Worm (Caenorhabditis elegans) whole organism, L1 larva: ENCODE data around the gene str-141.
A peak's percentile ranks its signal among the peaks of the same experiment; 100 is the strongest.

Experiments used
- C04F5.9 ChIP-seq: sonication (generic microtip); optimal IDR thresholded peaks from 2 replicates; lab custom pipeline; 2016; ENCODE audit warnings: missing genetic modification characterization, missing compliant biosample characterization
- C16A3.4 ChIP-seq: fragments of 150-350 bp; optimal IDR thresholded peaks from 2 replicates; lab custom pipeline; 2014; ENCODE audit warnings: missing biosample characterization, missing genetic modification characterization
- C34B4.2 ChIP-seq: sonication (generic microtip); optimal IDR thresholded peaks from 2 replicates; lab custom pipeline; 2017; ENCODE audit warnings: mild to moderate bottlenecking, missing genetic modification characterization, missing compliant biosample characterization
- F16B12.6 ChIP-seq: fragments of 150-350 bp; optimal IDR thresholded peaks from 2 replicates; lab custom pipeline; 2014; ENCODE audit warnings: missing biosample characterization, missing genetic modification characterization
- Y116A8C.19 ChIP-seq: sonication (generic microtip); optimal IDR thresholded peaks from 2 replicates; lab custom pipeline; 2016; ENCODE audit warnings: missing compliant biosample characterization, missing genetic modification characterization, borderline replicate concordance
- aha-1 ChIP-seq: fragments of 150-350 bp; optimal IDR thresholded peaks from 2 replicates; lab custom pipeline; 2014; ENCODE audit warnings: missing biosample characterization, missing genetic modification characterization
- aly-2 ChIP-seq: fragments of 150-350 bp; optimal IDR thresholded peaks from 2 replicates; lab custom pipeline; 2014; ENCODE audit warnings: missing biosample characterization, missing genetic modification characterization
- ama-1 ChIP-seq: fragments of 150-350 bp; optimal IDR thresholded peaks from 2 replicates; lab custom pipeline; 2014
- ceh-63 ChIP-seq: fragments of 200-800 bp; sonication (Bioruptor generic); optimal IDR thresholded peaks from 2 replicates; lab custom pipeline; 2018; ENCODE audit warnings: mild to moderate bottlenecking, missing genetic modification characterization, missing compliant biosample characterization
- ceh-82 ChIP-seq, 3 experiments: fragments of 150-350 bp in 1 of 3; sonication (generic microtip) in 2 of 3; optimal IDR thresholded peaks; 2 replicates each; lab custom pipeline; 2014 to 2017; ENCODE audit warnings: missing biosample characterization in 3 of 3, missing genetic modification characterization in 3 of 3
- ceh-88 ChIP-seq: fragments of 200-800 bp; sonication (Bioruptor generic); IDR thresholded peaks from 2 replicates; pipeline ENCODE4 v1.3.6; 2022; ENCODE audit warnings: missing genetic modification characterization, missing compliant biosample characterization
- ceh-90 ChIP-seq: sonication (generic microtip); optimal IDR thresholded peaks from 2 replicates; lab custom pipeline; 2016; ENCODE audit warnings: missing genetic modification characterization, missing compliant biosample characterization
- ces-1 ChIP-seq: fragments of 150-350 bp; optimal IDR thresholded peaks from 2 replicates; lab custom pipeline; 2014; ENCODE audit warnings: missing biosample characterization, missing genetic modification reagents, missing genetic modification characterization
- dsc-1 ChIP-seq: sonication (generic microtip); optimal IDR thresholded peaks from 2 replicates; lab custom pipeline; 2016; ENCODE audit warnings: mild to moderate bottlenecking, missing genetic modification characterization, missing compliant biosample characterization
- efl-1 ChIP-seq, 4 experiments: fragments of 150-350 bp; optimal IDR thresholded peaks in 3 of 4; peaks in 1 of 4; 1 replicate in 1 of 4; 2 replicates in 3 of 4; lab custom pipeline; 2014; ENCODE audit warnings: missing biosample characterization in 2 of 4, missing genetic modification characterization in 2 of 4, missing genetic modification reagents in 2 of 4
- efl-3 ChIP-seq: fragments of 200-800 bp; sonication (Bioruptor generic); optimal IDR thresholded peaks from 2 replicates; lab custom pipeline; 2018; ENCODE audit warnings: mild to moderate bottlenecking, missing genetic modification characterization, missing compliant biosample characterization
- egl-13 ChIP-seq: sonication (generic microtip); optimal IDR thresholded peaks from 2 replicates; lab custom pipeline; 2016; ENCODE audit warnings: missing genotype, missing genetic modification reagents, missing genetic modification characterization, missing compliant biosample characterization
- egl-27 ChIP-seq, 2 experiments: fragments of 150-350 bp in 1 of 2; sonication (generic microtip); optimal IDR thresholded peaks; 3 replicates each; lab custom pipeline; 2017 to 2018; ENCODE audit warnings: missing biosample characterization in 2 of 2, missing genetic modification characterization in 2 of 2, missing genetic modification reagents in 2 of 2
- elt-3 ChIP-seq, 6 experiments: fragments of 150-350 bp in 1 of 6; sonication (generic microtip); optimal IDR thresholded peaks; 2 replicates each; lab custom pipeline; 2017 to 2018; ENCODE audit warnings: missing biosample characterization in 6 of 6, missing genetic modification characterization in 6 of 6, inconsistent platforms in 1 of 6
- fkh-10 ChIP-seq: sonication (generic microtip); optimal IDR thresholded peaks from 2 replicates; lab custom pipeline; 2017; ENCODE audit warnings: missing biosample characterization, missing genetic modification reagents, missing genetic modification characterization
- irx-1 ChIP-seq: sonication (generic microtip); optimal IDR thresholded peaks from 2 replicates; lab custom pipeline; 2016; ENCODE audit warnings: missing genetic modification characterization, missing compliant biosample characterization
- isw-1 ChIP-seq: fragments of 200-800 bp; sonication (Bioruptor generic); IDR thresholded peaks from 2 replicates; pipeline ENCODE4 v1.3.6; 2022; ENCODE audit warnings: missing genetic modification characterization, missing compliant biosample characterization
- jun-1 ChIP-seq: fragments of 150-350 bp; optimal IDR thresholded peaks from 2 replicates; lab custom pipeline; 2014; ENCODE audit warnings: missing biosample characterization, missing genetic modification reagents, missing genetic modification characterization
- lin-14 ChIP-seq: fragments of 200-800 bp; sonication (Bioruptor generic); optimal IDR thresholded peaks from 2 replicates; lab custom pipeline; 2018; ENCODE audit warnings: mild to moderate bottlenecking, missing genetic modification characterization, moderate library complexity, missing compliant biosample characterization
- lin-15B ChIP-seq: fragments of 150-350 bp; sonication (generic microtip); optimal IDR thresholded peaks from 3 replicates; lab custom pipeline; 2014; ENCODE audit warnings: missing biosample characterization, missing genetic modification characterization
- lin-39 ChIP-seq: fragments of 150-350 bp; optimal IDR thresholded peaks from 2 replicates; lab custom pipeline; 2014; ENCODE audit warnings: missing biosample characterization, missing genetic modification reagents, missing genetic modification characterization
- mef-2 ChIP-seq: fragments of 150-350 bp; optimal IDR thresholded peaks from 2 replicates; lab custom pipeline; 2014; ENCODE audit warnings: missing biosample characterization, missing genetic modification characterization
- mep-1 ChIP-seq: fragments of 150-350 bp; optimal IDR thresholded peaks from 2 replicates; lab custom pipeline; 2014; ENCODE audit warnings: missing biosample characterization, missing genetic modification characterization
- nhr-12 ChIP-seq: sonication (generic microtip); optimal IDR thresholded peaks from 2 replicates; lab custom pipeline; 2017; ENCODE audit warnings: missing biosample characterization, missing genetic modification characterization
- nhr-19 ChIP-seq: fragments of 200-800 bp; sonication (Bioruptor generic); conservative IDR thresholded peaks from 2 replicates; pipeline ENCODE4 v1.3.6; 2022; ENCODE audit warnings: missing genetic modification characterization, missing compliant biosample characterization
- nhr-237 ChIP-seq: fragments of 150-350 bp; optimal IDR thresholded peaks from 2 replicates; lab custom pipeline; 2014; ENCODE audit warnings: missing biosample characterization, missing genetic modification characterization
- nhr-28 ChIP-seq: fragments of 150-350 bp; optimal IDR thresholded peaks from 2 replicates; lab custom pipeline; 2014; ENCODE audit warnings: missing biosample characterization, missing genetic modification characterization
- nhr-71 ChIP-seq: sonication (generic microtip); optimal IDR thresholded peaks from 2 replicates; lab custom pipeline; 2016; ENCODE audit warnings: mild to moderate bottlenecking, missing genetic modification characterization, moderate library complexity, missing compliant biosample characterization
- nhr-76 ChIP-seq: sonication (generic microtip); optimal IDR thresholded peaks from 2 replicates; lab custom pipeline; 2017; ENCODE audit warnings: missing biosample characterization, missing genetic modification characterization
- nhr-77 ChIP-seq: fragments of 150-350 bp; optimal IDR thresholded peaks from 2 replicates; lab custom pipeline; 2014; ENCODE audit warnings: missing biosample characterization, missing genetic modification characterization
- nhr-84 ChIP-seq: sonication (generic microtip); optimal IDR thresholded peaks from 2 replicates; lab custom pipeline; 2017; ENCODE audit warnings: missing biosample characterization, missing genetic modification characterization
- nhr-85 ChIP-seq: sonication (generic microtip); peaks from one replicate; lab custom pipeline; 2016; ENCODE audit warnings: missing genetic modification characterization, inconsistent platforms, missing compliant biosample characterization
- pag-3 ChIP-seq: sonication (generic microtip); optimal IDR thresholded peaks from 2 replicates; lab custom pipeline; 2017; ENCODE audit warnings: missing genetic modification characterization, mild to moderate bottlenecking, missing compliant biosample characterization, antibody characterized with exemption, borderline replicate concordance; ENCODE audit not compliant: insufficient read depth
- rnt-1 ChIP-seq: sonication (generic microtip); optimal IDR thresholded peaks from 2 replicates; lab custom pipeline; 2016; ENCODE audit warnings: mild to moderate bottlenecking, missing genetic modification characterization, moderate library complexity, missing compliant biosample characterization
- skn-1 ChIP-seq: fragments of 150-350 bp; optimal IDR thresholded peaks from 2 replicates; lab custom pipeline; 2014; ENCODE audit warnings: missing biosample characterization, missing genetic modification characterization
- snpc-4 ChIP-seq: fragments of 150-350 bp; optimal IDR thresholded peaks from 2 replicates; lab custom pipeline; 2014; ENCODE audit warnings: missing biosample characterization, missing genetic modification characterization
- sox-4 ChIP-seq: sonication (generic microtip); optimal IDR thresholded peaks from 2 replicates; lab custom pipeline; 2016; ENCODE audit warnings: missing genetic modification characterization, missing compliant biosample characterization
- sptf-1 ChIP-seq: fragments of 150-350 bp; optimal IDR thresholded peaks from 2 replicates; lab custom pipeline; 2014; ENCODE audit warnings: missing biosample characterization, missing genetic modification characterization
- sup-37 ChIP-seq: fragments of 200-800 bp; sonication (Bioruptor generic); optimal IDR thresholded peaks from 2 replicates; lab custom pipeline; 2018; ENCODE audit warnings: mild to moderate bottlenecking, missing genetic modification characterization, missing compliant biosample characterization
- swsn-7 ChIP-seq: sonication (generic microtip); optimal IDR thresholded peaks from 2 replicates; lab custom pipeline; 2016; ENCODE audit warnings: missing genetic modification characterization, missing compliant biosample characterization
- tbx-2 ChIP-seq: sonication (generic microtip); optimal IDR thresholded peaks from 2 replicates; lab custom pipeline; 2016; ENCODE audit warnings: missing genetic modification characterization, missing compliant biosample characterization
- unc-30 ChIP-seq: sonication (generic microtip); optimal IDR thresholded peaks from 2 replicates; lab custom pipeline; 2017; ENCODE audit warnings: missing biosample characterization, missing genetic modification characterization
- unc-62 ChIP-seq: fragments of 150-350 bp; optimal IDR thresholded peaks from 2 replicates; lab custom pipeline; 2014; ENCODE audit warnings: missing biosample characterization, missing genetic modification reagents, missing genetic modification characterization
- unc-98 ChIP-seq: fragments of 200-800 bp; sonication (Bioruptor generic); IDR thresholded peaks from 2 replicates; pipeline ENCODE4 v1.3.6; 2022; ENCODE audit warnings: missing genetic modification characterization, missing compliant biosample characterization
- vab-15 ChIP-seq: sonication (generic microtip); optimal IDR thresholded peaks from 2 replicates; lab custom pipeline; 2017; ENCODE audit warnings: missing genotype, mild to moderate bottlenecking, missing genetic modification characterization, missing compliant biosample characterization
- zag-1 ChIP-seq: fragments of 150-350 bp; optimal IDR thresholded peaks from 2 replicates; lab custom pipeline; 2014; ENCODE audit warnings: missing biosample characterization, missing genetic modification characterization
- ztf-11 ChIP-seq, 2 experiments: sonication (generic microtip); optimal IDR thresholded peaks; 2 replicates each; lab custom pipeline; 2016 to 2017; ENCODE audit warnings: missing genetic modification characterization in 2 of 2, missing biosample characterization in 1 of 2, missing compliant biosample characterization in 1 of 2

The str-141 gene

ce11 chrV:11314025-11314880 is 9.4 kb downstream of the str-141 start (continued):
- TF ChIP-seq unc-30 (tag; lab: Kevin White, UChicago): no peak
- peak; percentile 32 for TF ChIP-seq lin-39 (tag; lab: Kevin White, UChicago)
- peak; percentile 80 for TF ChIP-seq nhr-71
- no peak for TF ChIP-seq nhr-76
- TF ChIP-seq nhr-19 (GFP tag; lab: Robert Waterston, UW): peak; percentile 78
- TF ChIP-seq lin-15B (tag; lab: Kevin White, UChicago): no peak
- peak; percentile 81 for TF ChIP-seq nhr-85
- peak; percentile 52 for TF ChIP-seq sup-37 (GFP tag; lab: Kevin White, UChicago)
- peak; percentile 66 for TF ChIP-seq skn-1
- TF ChIP-seq Y116A8C.19 (tag; lab: Kevin White, UChicago): no peak
- TF ChIP-seq efl-3 (GFP tag; lab: Kevin White, UChicago): peak; percentile 64
- peak; percentile 75 to 86 (median 79) for TF ChIP-seq ceh-82 (tag; optimal IDR thresholded peaks at IDR 0.05; lab: Kevin White, UChicago)
- TF ChIP-seq sox-4: peak; percentile 16
- peak; percentile 57 for TF ChIP-seq irx-1
- no peak for TF ChIP-seq nhr-84 (tag; lab: Kevin White, UChicago)
- TF ChIP-seq aha-1 (tag; lab: Kevin White, UChicago): no peak
- TF ChIP-seq C04F5.9: no peak
- peak; percentile 84 for TF ChIP-seq dsc-1 (tag; lab: Kevin White, UChicago)
- peak; percentile 7 for TF ChIP-seq fkh-10 (GFP tag; lab: Kevin White, UChicago)
- no peak for TF ChIP-seq ceh-90
- TF ChIP-seq elt-3 (tag; optimal IDR thresholded peaks at IDR 0.05; lab: Kevin White, UChicago): peak in 2 of 6 experiments; percentile 77 to 82
- peak; percentile 82 for TF ChIP-seq jun-1
- no peak for TF ChIP-seq isw-1
- TF ChIP-seq ceh-63 (GFP tag; lab: Kevin White, UChicago): no peak
- TF ChIP-seq ces-1: no peak
- peak; percentile 9 for TF ChIP-seq egl-13 (tag; lab: Kevin White, UChicago)
- no peak for TF ChIP-seq unc-62
- TF ChIP-seq nhr-77 (tag; lab: Kevin White, UChicago): peak; percentile 74
- peak; percentile 64 for TF ChIP-seq tbx-2 (tag; lab: Kevin White, UChicago)
- peak in 1 of 2 experiments; percentile 80 for TF ChIP-seq ztf-11 (tag; optimal IDR thresholded peaks at IDR 0.05; lab: Kevin White, UChicago)
- TF ChIP-seq rnt-1: peak; percentile 82
- no peak for TF ChIP-seq ceh-88 (GFP tag; lab: Robert Waterston, UW)
- peak; percentile 50 to 63 for TF ChIP-seq efl-1 (optimal IDR thresholded peaks at IDR 0.05; lab: Kevin White, UChicago)
- peak; percentile 41 to 94 for TF ChIP-seq efl-1 (GFP tag; optimal IDR thresholded peaks at IDR 0.05 in 1 of 2; lab: Kevin White, UChicago)
- TF ChIP-seq snpc-4 (tag; lab: Kevin White, UChicago): peak; percentile 70
- TF ChIP-seq C16A3.4: peak; percentile 81
- TF ChIP-seq egl-27 (tag; optimal IDR thresholded peaks at IDR 0.05; lab: Kevin White, UChicago): no peak
- TF ChIP-seq nhr-12 (tag; lab: Kevin White, UChicago): no peak
- TF ChIP-seq aly-2 (tag; lab: Kevin White, UChicago): peak; percentile 25
- peak; percentile 70 for TF ChIP-seq vab-15 (tag; lab: Kevin White, UChicago)
- no peak for TF ChIP-seq nhr-237 (tag; lab: Kevin White, UChicago)
- TF ChIP-seq lin-14 (GFP tag; lab: Kevin White, UChicago): peak; percentile 68
- no peak for TF ChIP-seq pag-3 (tag; lab: Kevin White, UChicago)
- no peak for TF ChIP-seq sptf-1
- no peak for TF ChIP-seq mef-2 (tag; lab: Kevin White, UChicago)
- peak; percentile 82 for TF ChIP-seq mep-1
- peak; percentile 3 for TF ChIP-seq F16B12.6 (tag; lab: Kevin White, UChicago)
- TF ChIP-seq ama-1 (lab: Kevin White, UChicago): no peak
- TF ChIP-seq swsn-7 (tag; lab: Kevin White, UChicago): peak; percentile 69
- no peak for TF ChIP-seq nhr-28 (tag; lab: Kevin White, UChicago)
- TF ChIP-seq C34B4.2: no peak
- TF ChIP-seq unc-98 (GFP tag; lab: Robert Waterston, UW): no peak
- TF ChIP-seq zag-1 (tag; lab: Kevin White, UChicago): no peak
